Fruit fly (Drosophila melanogaster): ENCODE data around the gene CG42779.
A peak's percentile ranks its signal among the peaks of the same experiment; 100 is the strongest.

DNA sequence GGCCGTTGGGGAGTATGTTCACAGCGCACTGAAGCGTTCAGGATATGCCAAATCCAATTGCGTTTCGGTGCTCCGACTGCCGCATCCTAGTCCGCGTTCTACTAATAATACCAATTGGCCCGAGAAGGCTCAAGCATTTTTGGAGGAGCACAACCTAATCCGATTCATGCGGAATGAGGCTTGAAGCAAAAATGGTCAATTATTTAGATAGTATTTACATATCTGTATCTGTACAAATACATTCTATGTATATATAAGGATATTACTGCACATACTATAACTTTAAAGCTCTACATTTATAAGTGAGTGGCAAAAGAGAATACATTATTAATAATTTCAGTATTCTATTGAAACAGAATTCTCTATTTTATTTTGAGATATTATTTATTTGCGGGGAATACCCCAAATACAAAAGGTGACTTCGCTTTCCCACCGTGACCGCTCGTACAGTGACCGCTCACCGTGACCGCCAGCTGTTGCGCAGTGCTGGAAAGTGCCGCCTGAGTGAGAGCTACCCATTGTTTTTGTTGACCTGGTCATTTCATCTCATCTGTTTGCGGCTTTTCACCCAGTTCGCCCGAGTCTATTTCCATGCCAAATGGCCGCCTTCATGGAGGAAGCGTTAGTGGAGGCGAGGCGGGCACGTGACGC, 30.1 kb downstream of the CG42779 start, which contains the start of gene CG5292:
- no peak for TF ChIP-seq psq (GFP tag; optimal IDR thresholded peaks at IDR 0.05)
- peak; percentile 50 for TF ChIP-seq Side (GFP tag; optimal IDR thresholded peaks at IDR 0.05)
- no peak for TF ChIP-seq p53 (GFP tag; optimal IDR thresholded peaks at IDR 0.05)
- no peak for TF ChIP-seq CG3065 (GFP tag; optimal IDR thresholded peaks at IDR 0.05)
- no peak for TF ChIP-seq CG17359 (tag; optimal IDR thresholded peaks at IDR 0.05)
- peak; percentile 73 for TF ChIP-seq Opbp (GFP tag; IDR thresholded peaks at IDR 0.05; ENCODE audit: partially characterized antibody)
- TF ChIP-seq nerfin-2 (GFP tag; IDR thresholded peaks at IDR 0.05; ENCODE audit: partially characterized antibody): no peak
- no peak for TF ChIP-seq CG2678 (tag; optimal IDR thresholded peaks at IDR 0.05)

All from whole organism, embryonic.